Worm (Caenorhabditis elegans): Measurements from ENCODE around the gene aexr-3.

ce11 chrX:8917730-8918129 is 43.2 kb downstream of the aexr-3 start:
- no peak for TF ChIP-seq unc-62 (GFP tag; optimal IDR thresholded peaks at IDR 0.05 in 1 of 2)
- TF ChIP-seq unc-62 (tag; optimal IDR thresholded peaks at IDR 0.05), result no peak
- TF ChIP-seq egl-27 (tag; optimal IDR thresholded peaks at IDR 0.05), result no peak
- TF ChIP-seq fos-1 (tag; optimal IDR thresholded peaks at IDR 0.05), result no peak
- TF ChIP-seq nhr-237 (tag; optimal IDR thresholded peaks at IDR 0.05), result no peak
- no peak for TF ChIP-seq zag-1 (tag; optimal IDR thresholded peaks at IDR 0.05)
- no peak for TF ChIP-seq ztf-11 (tag; optimal IDR thresholded peaks at IDR 0.05)
- TF ChIP-seq nhr-28 (tag; optimal IDR thresholded peaks at IDR 0.05), result no peak
- no peak for TF ChIP-seq tag-97 (GFP tag; IDR thresholded peaks at IDR 0.05)
- TF ChIP-seq nhr-11 (tag; optimal IDR thresholded peaks at IDR 0.05), result no peak
- TF ChIP-seq mdl-1 (tag; optimal IDR thresholded peaks at IDR 0.05), result no peak
- TF ChIP-seq pqm-1 (tag; optimal IDR thresholded peaks at IDR 0.05), result no peak
- no peak for TF ChIP-seq unc-130 (GFP tag; optimal IDR thresholded peaks at IDR 0.05)
- no peak for TF ChIP-seq pha-4 (GFP tag; IDR thresholded peaks at IDR 0.05)
- no peak for TF ChIP-seq pha-4 (tag; optimal IDR thresholded peaks at IDR 0.05)
- TF ChIP-seq attf-4 (tag; optimal IDR thresholded peaks at IDR 0.05), result no peak
